Worm (Caenorhabditis elegans) whole organism, L4 larva: Measurements from ENCODE around the gene T26H5.4.

Experiments used
- F37D6.2 ChIP-seq: sonication (generic microtip); optimal IDR thresholded peaks from 2 replicates; lab custom pipeline; 2016; ENCODE audit warnings: mild to moderate bottlenecking, missing genetic modification characterization, missing compliant biosample characterization
- aha-1 ChIP-seq: fragments of 150-350 bp; peaks from one replicate; lab custom pipeline; 2014; ENCODE audit warnings: missing biosample characterization, missing genetic modification characterization
- dpl-1 ChIP-seq: fragments of 150-350 bp; optimal IDR thresholded peaks from 2 replicates; lab custom pipeline; 2014; ENCODE audit warnings: missing biosample characterization, missing genetic modification reagents, missing genetic modification characterization
- lsy-2 ChIP-seq, 2 experiments: fragments of 150-350 bp in 1 of 2; sonication (generic microtip) in 1 of 2; optimal IDR thresholded peaks; 2 replicates each; lab custom pipeline; 2014 to 2017; ENCODE audit warnings: missing biosample characterization in 2 of 2, missing genetic modification characterization in 2 of 2
- mdl-1 ChIP-seq, 2 experiments: fragments of 150-350 bp in 1 of 2; sonication (generic microtip) in 1 of 2; optimal IDR thresholded peaks; 2 replicates each; lab custom pipeline; 2014 to 2017; ENCODE audit warnings: missing biosample characterization in 2 of 2, missing genetic modification characterization in 2 of 2
- nhr-76 ChIP-seq: fragments of 150-350 bp; optimal IDR thresholded peaks from 2 replicates; lab custom pipeline; 2014; ENCODE audit warnings: missing biosample characterization, missing genetic modification characterization
- zip-11 ChIP-seq: fragments of 200-800 bp; sonication (Bioruptor generic); IDR thresholded peaks from 2 replicates; pipeline ENCODE4 v1.3.6; 2022; ENCODE audit warnings: missing genetic modification characterization, missing compliant biosample characterization

DNA sequence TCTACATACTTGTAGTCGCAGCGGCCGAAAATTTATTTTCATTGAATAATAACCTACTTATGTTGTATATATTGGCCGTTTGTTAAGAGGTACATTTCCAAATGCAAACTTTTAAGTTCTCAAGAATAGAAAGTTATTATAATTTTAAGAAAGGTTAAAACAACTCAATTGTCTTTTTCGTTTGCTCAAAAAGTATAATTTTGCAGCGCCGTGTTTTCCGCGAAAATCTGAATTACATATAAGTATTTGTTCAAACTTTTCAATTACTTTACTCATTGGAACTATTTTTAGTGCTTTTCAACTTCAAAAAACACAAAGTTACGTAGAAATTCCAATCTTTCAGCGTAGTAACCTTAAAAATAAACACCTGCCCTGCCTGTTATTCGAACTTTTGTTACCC, 3.1 kb downstream of the T26H5.4 start, which contains the start of gene srh-239:
- TF ChIP-seq lsy-2 (tag; optimal IDR thresholded peaks at IDR 0.05; lab: Kevin White, UChicago) (no peak), dpl-1 (GFP tag; lab: Kevin White, UChicago) (no peak), nhr-76 (no peak), zip-11 (no peak), mdl-1 (tag; optimal IDR thresholded peaks at IDR 0.05; lab: Kevin White, UChicago) (no peak), aha-1 (tag; lab: Kevin White, UChicago) (no peak), F37D6.2 (tag; lab: Kevin White, UChicago) (no peak)
